Worm (Caenorhabditis elegans) whole organism, L4 larva: ENCODE measurements around the gene fbxl-2.

Experiments used
- F26F4.8 ChIP-seq: fragments of 200-800 bp; sonication (Bioruptor generic); conservative IDR thresholded peaks from 2 replicates; pipeline ENCODE4 v1.3.6; 2022; ENCODE audit warnings: missing genetic modification characterization, missing compliant biosample characterization
- F44E2.7 ChIP-seq: fragments of 200-800 bp; sonication (Bioruptor generic); IDR thresholded peaks from 2 replicates; pipeline ENCODE4 v2.1.2; 2022; ENCODE audit warnings: missing genetic modification characterization, missing compliant biosample characterization
- R02D3.7 ChIP-seq: fragments of 150-350 bp; sonication (generic microtip); optimal IDR thresholded peaks from 3 replicates; lab custom pipeline; 2014; ENCODE audit warnings: missing biosample characterization, missing genetic modification characterization
- T20F7.1 ChIP-seq: fragments of 200-800 bp; sonication (Bioruptor generic); optimal IDR thresholded peaks from 2 replicates; lab custom pipeline; 2018; ENCODE audit warnings: mild to moderate bottlenecking, missing genetic modification characterization, missing compliant biosample characterization
- T26A8.4 ChIP-seq: fragments of 200-800 bp; sonication (Bioruptor generic); IDR thresholded peaks from 2 replicates; pipeline ENCODE4 v1.3.6; 2022; ENCODE audit warnings: missing genetic modification characterization, missing compliant biosample characterization
- Y5F2A.4 ChIP-seq: fragments of 200-800 bp; sonication (Bioruptor generic); optimal IDR thresholded peaks from 2 replicates; lab custom pipeline; 2018; ENCODE audit warnings: mild to moderate bottlenecking, missing genetic modification characterization, missing compliant biosample characterization
- aha-1 ChIP-seq: fragments of 150-350 bp; peaks from one replicate; lab custom pipeline; 2014; ENCODE audit warnings: missing biosample characterization, missing genetic modification characterization
- ama-1 ChIP-seq: fragments of 150-350 bp; optimal IDR thresholded peaks from 2 replicates; lab custom pipeline; 2014; ENCODE audit warnings: inconsistent platforms, mixed read lengths
- arid-1 ChIP-seq: fragments of 200-800 bp; sonication (Bioruptor generic); conservative IDR thresholded peaks from 2 replicates; pipeline ENCODE4 v1.3.6; 2022; ENCODE audit warnings: missing genetic modification reagents, missing genetic modification characterization, missing compliant biosample characterization
- ceh-44 ChIP-seq: fragments of 200-800 bp; sonication (Bioruptor generic); IDR thresholded peaks from 2 replicates; pipeline ENCODE4 v1.3.6; 2022; ENCODE audit warnings: missing genetic modification reagents, missing genetic modification characterization, missing compliant biosample characterization
- daf-16 ChIP-seq, 3 experiments: sonication (generic microtip); optimal IDR thresholded peaks; 2 replicates each; lab custom pipeline; 2016 to 2017; ENCODE audit warnings: missing genetic modification characterization in 3 of 3, missing genetic modification reagents in 3 of 3, mild to moderate bottlenecking in 2 of 3, missing compliant biosample characterization in 2 of 3, missing biosample characterization in 1 of 3, moderate library complexity in 1 of 3
- daf-19 ChIP-seq: fragments of 200-800 bp; sonication (Bioruptor generic); conservative IDR thresholded peaks from 2 replicates; pipeline ENCODE4 v1.3.6; 2022; ENCODE audit warnings: missing genetic modification characterization, missing compliant biosample characterization
- daf-8 ChIP-seq: fragments of 200-800 bp; sonication (Bioruptor generic); IDR thresholded peaks from 2 replicates; pipeline ENCODE4 v1.3.6; 2022; ENCODE audit warnings: missing genetic modification characterization, missing compliant biosample characterization
- dmd-6 ChIP-seq: fragments of 200-800 bp; sonication (Bioruptor generic); IDR thresholded peaks from 2 replicates; pipeline ENCODE4 v1.3.6; 2022; ENCODE audit warnings: missing genetic modification reagents, missing genetic modification characterization, missing compliant biosample characterization
- dpl-1 ChIP-seq: fragments of 150-350 bp; optimal IDR thresholded peaks from 2 replicates; lab custom pipeline; 2014; ENCODE audit warnings: missing biosample characterization, missing genetic modification reagents, missing genetic modification characterization
- duxl-1 ChIP-seq: sonication (generic microtip); optimal IDR thresholded peaks from 2 replicates; lab custom pipeline; 2016; ENCODE audit warnings: mild to moderate bottlenecking, missing genetic modification characterization, moderate library complexity, missing compliant biosample characterization; ENCODE audit not compliant: poor library complexity
- dve-1 ChIP-seq: sonication (generic microtip); optimal IDR thresholded peaks from 2 replicates; lab custom pipeline; 2017; ENCODE audit warnings: antibody characterized with exemption, mild to moderate bottlenecking, missing genetic modification characterization, missing compliant biosample characterization; ENCODE audit not compliant: insufficient read depth
- hlh-30 ChIP-seq: sonication (generic microtip); optimal IDR thresholded peaks from 2 replicates; lab custom pipeline; 2017; ENCODE audit warnings: antibody characterized with exemption, mild to moderate bottlenecking, missing genetic modification characterization, missing compliant biosample characterization; ENCODE audit not compliant: insufficient read depth
- lim-7 ChIP-seq: fragments of 200-800 bp; sonication (Bioruptor generic); IDR thresholded peaks from 2 replicates; pipeline ENCODE4 v1.3.6; 2022; ENCODE audit warnings: missing genetic modification characterization, missing compliant biosample characterization
- lin-15B ChIP-seq: fragments of 150-350 bp; sonication (generic microtip); optimal IDR thresholded peaks from 3 replicates; lab custom pipeline; 2014; ENCODE audit warnings: missing biosample characterization, missing genetic modification characterization
- lin-38 ChIP-seq: fragments of 200-800 bp; sonication (Bioruptor generic); IDR thresholded peaks from 2 replicates; pipeline ENCODE4 v1.3.6; 2022; ENCODE audit warnings: missing genetic modification reagents, missing genetic modification characterization, missing compliant biosample characterization
- mep-1 ChIP-seq: fragments of 150-350 bp; sonication (generic microtip); optimal IDR thresholded peaks from 3 replicates; lab custom pipeline; 2014; ENCODE audit warnings: missing biosample characterization, missing genetic modification characterization
- mes-2 ChIP-seq: sonication (generic microtip); optimal IDR thresholded peaks from 2 replicates; lab custom pipeline; 2016; ENCODE audit warnings: missing genotype, mild to moderate bottlenecking, missing genetic modification characterization, missing compliant biosample characterization; ENCODE audit not compliant: poor library complexity, severe bottlenecking
- mxl-3 ChIP-seq: fragments of 200-800 bp; sonication (Bioruptor generic); optimal IDR thresholded peaks from 2 replicates; lab custom pipeline; 2018; ENCODE audit warnings: mild to moderate bottlenecking, missing genetic modification characterization, missing compliant biosample characterization
- nhr-102 ChIP-seq: sonication (generic microtip); optimal IDR thresholded peaks from 2 replicates; lab custom pipeline; 2016; ENCODE audit warnings: mild to moderate bottlenecking, missing genetic modification characterization, moderate library complexity, missing compliant biosample characterization
- nhr-25 ChIP-seq: sonication (generic microtip); optimal IDR thresholded peaks from 2 replicates; lab custom pipeline; 2017; ENCODE audit warnings: missing genetic modification characterization, mild to moderate bottlenecking, missing compliant biosample characterization, antibody characterized with exemption, moderate library complexity, borderline replicate concordance; ENCODE audit not compliant: insufficient read depth
- nhr-28 ChIP-seq: fragments of 150-350 bp; optimal IDR thresholded peaks from 2 replicates; lab custom pipeline; 2014; ENCODE audit warnings: missing biosample characterization, missing genetic modification characterization
- nhr-41 ChIP-seq: fragments of 200-800 bp; sonication (Bioruptor generic); IDR thresholded peaks from 2 replicates; pipeline ENCODE4 v1.3.6; 2022; ENCODE audit warnings: missing genetic modification reagents, missing genetic modification characterization, missing compliant biosample characterization
- saeg-2 ChIP-seq: fragments of 200-800 bp; sonication (Bioruptor generic); IDR thresholded peaks from 2 replicates; pipeline ENCODE4 v1.3.6; 2022; ENCODE audit warnings: missing genetic modification reagents, missing genetic modification characterization, missing compliant biosample characterization
- sdz-12 ChIP-seq: fragments of 200-800 bp; sonication (Bioruptor generic); optimal IDR thresholded peaks from 2 replicates; lab custom pipeline; 2018; ENCODE audit warnings: mild to moderate bottlenecking, missing genetic modification characterization, missing compliant biosample characterization
- snpc-4 ChIP-seq: fragments of 150-350 bp; optimal IDR thresholded peaks from 2 replicates; lab custom pipeline; 2014; ENCODE audit warnings: missing biosample characterization, missing genetic modification characterization
- tra-1 ChIP-seq: fragments of 200-800 bp; sonication (Bioruptor generic); IDR thresholded peaks from 2 replicates; pipeline ENCODE4 v1.3.6; 2022; ENCODE audit warnings: missing genetic modification reagents, missing genetic modification characterization, missing compliant biosample characterization
- zfp-3 ChIP-seq: fragments of 200-800 bp; sonication (Bioruptor generic); conservative IDR thresholded peaks from 2 replicates; pipeline ENCODE4 v1.3.6; 2022; ENCODE audit warnings: missing genetic modification reagents, missing genetic modification characterization, missing compliant biosample characterization
- zip-11 ChIP-seq: fragments of 200-800 bp; sonication (Bioruptor generic); IDR thresholded peaks from 2 replicates; pipeline ENCODE4 v1.3.6; 2022; ENCODE audit warnings: missing genetic modification characterization, missing compliant biosample characterization

The fbxl-2 gene

ce11 chrIII:4796039-4796438, 39.0 kb downstream of the fbxl-2 start (continued):
- no peak for TF ChIP-seq T20F7.1 (GFP tag; lab: Kevin White, UChicago)
- peak; percentile 62 for TF ChIP-seq dpl-1 (GFP tag; lab: Kevin White, UChicago)
- peak; percentile 85 for TF ChIP-seq mxl-3
- peak; percentile 37 for TF ChIP-seq nhr-25 (tag; lab: Kevin White, UChicago)
- peak; percentile 86 for TF ChIP-seq dve-1 (tag; lab: Kevin White, UChicago)
- no peak for TF ChIP-seq saeg-2
- TF ChIP-seq duxl-1 (tag; lab: Kevin White, UChicago): peak; percentile 48
- TF ChIP-seq mep-1 (tag; lab: Kevin White, UChicago): peak; percentile 86

- peak; percentile 32 for TF ChIP-seq hlh-30
- no peak for TF ChIP-seq F44E2.7 (GFP tag; lab: Robert Waterston, UW)
- TF ChIP-seq nhr-28 (tag; lab: Kevin White, UChicago): peak; percentile 15
- 0 out of 2 replicates have a peak, but pooled peaks have one; percentile 8 for TF ChIP-seq dmd-6 (GFP tag; lab: Robert Waterston, UW)
- TF ChIP-seq daf-16 (GFP tag; optimal IDR thresholded peaks at IDR 0.05; lab: Kevin White, UChicago): no peak
- TF ChIP-seq daf-16 (tag; optimal IDR thresholded peaks at IDR 0.05; lab: Kevin White, UChicago): peak; percentile 17
- TF ChIP-seq aha-1 (tag; lab: Kevin White, UChicago): peak; percentile 42
- no peak for TF ChIP-seq daf-8
- TF ChIP-seq daf-19 (GFP tag; lab: Robert Waterston, UW): no peak
- TF ChIP-seq, all 104 proteins: peak for 5
These were observed 39.5 kb downstream of the fbxl-2 start, which contains the start of gene tag-325 for ce11 chrIII:4796536-4796935. TSS of gene tag-325 (plus strand) at chrIII:4796836.

- TF ChIP-seq sdz-12 (GFP tag; lab: Kevin White, UChicago) (no peak), ama-1 (lab: Kevin White, UChicago) (peak; percentile 9), tra-1 (GFP tag; lab: Robert Waterston, UW) (no peak), zfp-3 (GFP tag; lab: Robert Waterston, UW) (no peak), arid-1 (no peak), lin-15B (tag; lab: Kevin White, UChicago) (no peak)
These were observed 45.6 kb downstream of the fbxl-2 start, which contains the start of gene metl-5 for ce11 chrIII:4802707-4803106. TSS of gene metl-5 (plus strand) at chrIII:4803007.

- TF ChIP-seq dve-1 (tag; lab: Kevin White, UChicago) (no peak), aha-1 (tag; lab: Kevin White, UChicago) (no peak), R02D3.7 (tag; lab: Kevin White, UChicago) (no peak), lim-7 (no peak), mes-2 (no peak), snpc-4 (tag; lab: Kevin White, UChicago) (no peak), Y5F2A.4 (GFP tag; lab: Kevin White, UChicago) (no peak), T26A8.4 (no peak), F26F4.8 (GFP tag; lab: Robert Waterston, UW) (no peak), ceh-44 (GFP tag; lab: Robert Waterston, UW) (no peak), zip-11 (no peak), nhr-41 (GFP tag; lab: Robert Waterston, UW) (no peak)
- TF ChIP-seq, all 104 proteins: peak for 0
These were observed 49.3 kb downstream of the fbxl-2 start for ce11 chrIII:4806345-4806744.

ce11 chrIII:4808089-4808488, 51.0 kb downstream of the fbxl-2 start:
- TF ChIP-seq nhr-102 (tag; lab: Kevin White, UChicago) (no peak), lin-38 (0 out of 2 replicates have a peak, but pooled peaks have one; percentile 17), daf-16 (GFP tag; optimal IDR thresholded peaks at IDR 0.05; lab: Kevin White, UChicago) (no peak), daf-16 (tag; optimal IDR thresholded peaks at IDR 0.05; lab: Kevin White, UChicago) (peak; percentile 9)
- TF ChIP-seq, all 104 proteins: peak for 2
